Worm (Caenorhabditis elegans) whole organism, L4 larva: ENCODE results near the gene K08D12.4.

Experiments used
- F26F4.8 ChIP-seq: fragments of 200-800 bp; sonication (Bioruptor generic); conservative IDR thresholded peaks from 2 replicates; pipeline ENCODE4 v1.3.6; 2022; ENCODE audit warnings: missing genetic modification characterization, missing compliant biosample characterization
- F44E2.7 ChIP-seq: fragments of 200-800 bp; sonication (Bioruptor generic); IDR thresholded peaks from 2 replicates; pipeline ENCODE4 v2.1.2; 2022; ENCODE audit warnings: missing genetic modification characterization, missing compliant biosample characterization
- Y75B8A.6 ChIP-seq: fragments of 200-800 bp; sonication (Bioruptor generic); IDR thresholded peaks from 2 replicates; pipeline ENCODE4 v1.3.6; 2022; ENCODE audit warnings: missing genetic modification reagents, missing genetic modification characterization, missing compliant biosample characterization
- aha-1 ChIP-seq: fragments of 150-350 bp; peaks from one replicate; lab custom pipeline; 2014; ENCODE audit warnings: missing biosample characterization, missing genetic modification characterization
- arid-1 ChIP-seq: fragments of 200-800 bp; sonication (Bioruptor generic); conservative IDR thresholded peaks from 2 replicates; pipeline ENCODE4 v1.3.6; 2022; ENCODE audit warnings: missing genetic modification reagents, missing genetic modification characterization, missing compliant biosample characterization
- attf-4 ChIP-seq: sonication (generic microtip); optimal IDR thresholded peaks from 3 replicates; lab custom pipeline; 2017; ENCODE audit warnings: missing biosample characterization, missing genetic modification characterization
- ceh-20 ChIP-seq: fragments of 200-800 bp; sonication (Bioruptor generic); IDR thresholded peaks from 2 replicates; pipeline ENCODE4 v1.3.6; 2022; ENCODE audit warnings: missing genetic modification reagents, missing genetic modification characterization, missing compliant biosample characterization
- ceh-28 ChIP-seq: fragments of 150-350 bp; optimal IDR thresholded peaks from 2 replicates; lab custom pipeline; 2014; ENCODE audit warnings: missing biosample characterization, missing genetic modification reagents, missing genetic modification characterization
- ceh-62 ChIP-seq: sonication (generic microtip); optimal IDR thresholded peaks from 2 replicates; lab custom pipeline; 2017; ENCODE audit warnings: missing biosample characterization, missing genetic modification characterization
- ceh-82 ChIP-seq: sonication (generic microtip); optimal IDR thresholded peaks from 2 replicates; lab custom pipeline; 2017; ENCODE audit warnings: missing biosample characterization, missing genetic modification characterization
- daf-12 ChIP-seq: fragments of 150-350 bp; optimal IDR thresholded peaks from 2 replicates; lab custom pipeline; 2014; ENCODE audit warnings: missing biosample characterization, missing genetic modification reagents, missing genetic modification characterization
- daf-19 ChIP-seq: fragments of 200-800 bp; sonication (Bioruptor generic); conservative IDR thresholded peaks from 2 replicates; pipeline ENCODE4 v1.3.6; 2022; ENCODE audit warnings: missing genetic modification characterization, missing compliant biosample characterization
- daf-8 ChIP-seq: fragments of 200-800 bp; sonication (Bioruptor generic); IDR thresholded peaks from 2 replicates; pipeline ENCODE4 v1.3.6; 2022; ENCODE audit warnings: missing genetic modification characterization, missing compliant biosample characterization
- dmd-6 ChIP-seq: fragments of 200-800 bp; sonication (Bioruptor generic); IDR thresholded peaks from 2 replicates; pipeline ENCODE4 v1.3.6; 2022; ENCODE audit warnings: missing genetic modification reagents, missing genetic modification characterization, missing compliant biosample characterization
- dmd-8 ChIP-seq: fragments of 200-800 bp; sonication (Bioruptor generic); IDR thresholded peaks from 2 replicates; pipeline ENCODE4 v1.3.6; 2022; ENCODE audit warnings: missing genetic modification characterization, missing compliant biosample characterization
- egl-43 ChIP-seq: fragments of 200-800 bp; sonication (Bioruptor generic); IDR thresholded peaks from 2 replicates; pipeline ENCODE4 v1.3.6; 2022; ENCODE audit warnings: missing genetic modification reagents, missing genetic modification characterization, missing compliant biosample characterization
- gei-8 ChIP-seq: fragments of 200-800 bp; sonication (Bioruptor generic); optimal IDR thresholded peaks from 2 replicates; lab custom pipeline; 2018; ENCODE audit warnings: mild to moderate bottlenecking, missing genetic modification characterization, missing compliant biosample characterization
- hif-1 ChIP-seq, 2 experiments: sonication (generic microtip); optimal IDR thresholded peaks; 2 replicates each; lab custom pipeline; 2016 to 2017; ENCODE audit warnings: missing compliant biosample characterization in 2 of 2, missing genetic modification characterization in 2 of 2, missing genetic modification reagents in 2 of 2, missing genotype in 2 of 2, mild to moderate bottlenecking in 1 of 2
- hlh-30 ChIP-seq: sonication (generic microtip); optimal IDR thresholded peaks from 2 replicates; lab custom pipeline; 2017; ENCODE audit warnings: antibody characterized with exemption, mild to moderate bottlenecking, missing genetic modification characterization, missing compliant biosample characterization; ENCODE audit not compliant: insufficient read depth
- jun-1 ChIP-seq: fragments of 150-350 bp; optimal IDR thresholded peaks from 2 replicates; lab custom pipeline; 2014; ENCODE audit warnings: missing biosample characterization, missing genetic modification reagents, missing genetic modification characterization
- lin-1 ChIP-seq: fragments of 200-800 bp; sonication (Bioruptor generic); IDR thresholded peaks from 2 replicates; pipeline ENCODE4 v1.3.6; 2022; ENCODE audit warnings: missing genetic modification reagents, missing genetic modification characterization, missing compliant biosample characterization
- lin-15B ChIP-seq: fragments of 150-350 bp; sonication (generic microtip); optimal IDR thresholded peaks from 3 replicates; lab custom pipeline; 2014; ENCODE audit warnings: missing biosample characterization, missing genetic modification characterization
- lin-29 ChIP-seq: fragments of 200-800 bp; sonication (Bioruptor generic); IDR thresholded peaks from 2 replicates; pipeline ENCODE4 v1.3.6; 2022; ENCODE audit warnings: missing genetic modification reagents, missing genetic modification characterization, missing compliant biosample characterization
- lin-38 ChIP-seq: fragments of 200-800 bp; sonication (Bioruptor generic); IDR thresholded peaks from 2 replicates; pipeline ENCODE4 v1.3.6; 2022; ENCODE audit warnings: missing genetic modification reagents, missing genetic modification characterization, missing compliant biosample characterization
- lir-3 ChIP-seq: sonication (generic microtip); optimal IDR thresholded peaks from 2 replicates; lab custom pipeline; 2016; ENCODE audit warnings: mild to moderate bottlenecking, missing genetic modification characterization, missing compliant biosample characterization
- madf-5 ChIP-seq, 2 experiments: fragments of 200-800 bp; sonication (Bioruptor generic); IDR thresholded peaks; 2 replicates each; pipeline ENCODE4 v1.3.6; 2022; ENCODE audit warnings: missing compliant biosample characterization in 2 of 2, missing genetic modification characterization in 2 of 2
- mdl-1 ChIP-seq, 2 experiments: fragments of 150-350 bp in 1 of 2; sonication (generic microtip) in 1 of 2; optimal IDR thresholded peaks; 2 replicates each; lab custom pipeline; 2014 to 2017; ENCODE audit warnings: missing biosample characterization in 2 of 2, missing genetic modification characterization in 2 of 2
- mep-1 ChIP-seq: fragments of 150-350 bp; sonication (generic microtip); optimal IDR thresholded peaks from 3 replicates; lab custom pipeline; 2014; ENCODE audit warnings: missing biosample characterization, missing genetic modification characterization
- nhr-10 ChIP-seq: fragments of 150-350 bp; optimal IDR thresholded peaks from 2 replicates; lab custom pipeline; 2014; ENCODE audit warnings: missing biosample characterization, missing genetic modification characterization
- nhr-102 ChIP-seq: sonication (generic microtip); optimal IDR thresholded peaks from 2 replicates; lab custom pipeline; 2016; ENCODE audit warnings: mild to moderate bottlenecking, missing genetic modification characterization, moderate library complexity, missing compliant biosample characterization
- nhr-237 ChIP-seq: sonication (generic microtip); optimal IDR thresholded peaks from 2 replicates; lab custom pipeline; 2017; ENCODE audit warnings: missing biosample characterization, missing genetic modification characterization
- nhr-28 ChIP-seq: fragments of 150-350 bp; optimal IDR thresholded peaks from 2 replicates; lab custom pipeline; 2014; ENCODE audit warnings: missing biosample characterization, missing genetic modification characterization
- nhr-41 ChIP-seq: fragments of 200-800 bp; sonication (Bioruptor generic); IDR thresholded peaks from 2 replicates; pipeline ENCODE4 v1.3.6; 2022; ENCODE audit warnings: missing genetic modification reagents, missing genetic modification characterization, missing compliant biosample characterization
- nhr-42 ChIP-seq: fragments of 200-800 bp; sonication (Bioruptor generic); IDR thresholded peaks from 2 replicates; pipeline ENCODE4 v1.3.6; 2022; ENCODE audit warnings: missing genetic modification characterization, missing compliant biosample characterization
- nhr-6 ChIP-seq: fragments of 150-350 bp; optimal IDR thresholded peaks from 2 replicates; lab custom pipeline; 2014; ENCODE audit warnings: missing biosample characterization, missing genetic modification characterization
- nhr-77 ChIP-seq: fragments of 150-350 bp; optimal IDR thresholded peaks from 2 replicates; lab custom pipeline; 2014; ENCODE audit warnings: missing biosample characterization, missing genetic modification characterization
- pha-4 ChIP-seq, 2 experiments: fragments of 150-350 bp in 1 of 2; fragments of 200-800 bp in 1 of 2; sonication (Bioruptor generic) in 1 of 2; IDR thresholded peaks in 1 of 2; optimal IDR thresholded peaks in 1 of 2; 2 replicates each; pipeline versions ENCODE4 v1.3.6 to Lab custom; 2014 to 2022; ENCODE audit warnings: missing genetic modification characterization in 2 of 2, missing genetic modification reagents in 2 of 2, missing biosample characterization in 1 of 2, missing compliant biosample characterization in 1 of 2
- rbr-2 ChIP-seq: sonication (generic microtip); optimal IDR thresholded peaks from 2 replicates; lab custom pipeline; 2016; ENCODE audit warnings: missing genotype, missing genetic modification characterization, missing compliant biosample characterization
- sdz-12 ChIP-seq: fragments of 200-800 bp; sonication (Bioruptor generic); optimal IDR thresholded peaks from 2 replicates; lab custom pipeline; 2018; ENCODE audit warnings: mild to moderate bottlenecking, missing genetic modification characterization, missing compliant biosample characterization
- set-16 ChIP-seq: fragments of 200-800 bp; sonication (Bioruptor generic); IDR thresholded peaks from 2 replicates; pipeline ENCODE4 v1.3.6; 2022; ENCODE audit warnings: missing genetic modification reagents, missing genetic modification characterization, missing compliant biosample characterization
- snpc-1.2 ChIP-seq: fragments of 200-800 bp; sonication (Bioruptor generic); IDR thresholded peaks from 2 replicates; pipeline ENCODE4 v1.3.6; 2022; ENCODE audit warnings: missing genetic modification reagents, missing genetic modification characterization, missing compliant biosample characterization
- snpc-4 ChIP-seq: fragments of 150-350 bp; optimal IDR thresholded peaks from 2 replicates; lab custom pipeline; 2014; ENCODE audit warnings: missing biosample characterization, missing genetic modification characterization
- unc-39 ChIP-seq: sonication (generic microtip); optimal IDR thresholded peaks from 2 replicates; lab custom pipeline; 2017; ENCODE audit warnings: missing biosample characterization, missing genetic modification characterization
- vab-7 ChIP-seq: fragments of 200-800 bp; sonication (Bioruptor generic); IDR thresholded peaks from 2 replicates; pipeline ENCODE4 v1.3.6; 2022; ENCODE audit warnings: missing genetic modification reagents, missing genetic modification characterization, missing compliant biosample characterization
- zag-1 ChIP-seq: fragments of 150-350 bp; optimal IDR thresholded peaks from 2 replicates; lab custom pipeline; 2014; ENCODE audit warnings: missing biosample characterization, missing genetic modification characterization

Gene K08D12.4

DNA sequence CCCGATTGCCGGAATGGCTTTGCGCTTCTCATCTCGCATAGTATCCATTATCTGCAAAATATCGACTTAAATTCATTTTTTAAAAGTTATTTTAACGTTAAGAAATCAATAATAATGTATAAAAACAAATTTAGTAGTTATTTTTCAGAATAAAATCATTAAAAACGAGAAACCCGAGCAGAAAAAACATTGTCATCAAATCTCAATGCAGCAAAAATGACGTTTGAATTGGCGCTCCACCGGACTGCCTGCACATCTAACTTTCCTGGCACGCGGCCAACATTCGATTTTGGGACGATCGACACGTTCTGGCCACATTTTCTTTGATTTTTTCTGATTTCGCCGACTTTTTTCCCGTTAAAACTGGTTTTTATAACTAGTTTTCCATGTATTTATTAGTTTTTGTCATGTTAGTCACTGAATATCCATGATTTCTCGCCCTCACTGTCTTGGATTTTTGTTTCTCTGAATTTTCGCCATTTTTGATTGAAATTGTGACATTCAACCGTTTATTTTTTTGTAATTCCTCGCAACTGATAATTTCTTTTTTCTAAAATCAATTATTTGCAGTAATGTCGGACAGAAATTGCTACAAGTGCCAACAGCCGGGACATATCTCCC lies 2.7 kb downstream of the K08D12.4 start, which contains the start of the genes pbs-1 and K08D12.3 (continued):
- TF ChIP-seq egl-43 (GFP tag; lab: Robert Waterston, UW), result no peak
- TF ChIP-seq dmd-6 (GFP tag; lab: Robert Waterston, UW), result peak; percentile 58
- no peak for TF ChIP-seq nhr-10 (tag; lab: Kevin White, UChicago)
- TF ChIP-seq hif-1 (tag; optimal IDR thresholded peaks at IDR 0.05; lab: Kevin White, UChicago), result peak in 1 of 2 experiments; percentile 75
- peak; percentile 81 for TF ChIP-seq mep-1 (tag; lab: Kevin White, UChicago)
- TF ChIP-seq nhr-77 (tag; lab: Kevin White, UChicago), result peak; percentile 14
- no peak for TF ChIP-seq gei-8 (GFP tag; lab: Kevin White, UChicago)
- TF ChIP-seq lin-1 (GFP tag; lab: Robert Waterston, UW), result no peak
- TF ChIP-seq lir-3 (tag; lab: Kevin White, UChicago), result no peak
- TF ChIP-seq arid-1 (GFP tag; lab: Robert Waterston, UW), result 0 out of 2 replicates have a peak, but pooled peaks have one; percentile 17
- peak; percentile 71 for TF ChIP-seq aha-1 (tag; lab: Kevin White, UChicago)
- TF ChIP-seq sdz-12 (GFP tag; lab: Kevin White, UChicago), result no peak
- TF ChIP-seq F44E2.7 (GFP tag; lab: Robert Waterston, UW), result no peak
- TF ChIP-seq lin-29 (GFP tag; lab: Robert Waterston, UW), result no peak
- TF ChIP-seq Y75B8A.6 (GFP tag; lab: Robert Waterston, UW), result no peak
- no peak for TF ChIP-seq nhr-237 (tag; lab: Kevin White, UChicago)
- TF ChIP-seq nhr-6, result peak; percentile 62
- TF ChIP-seq daf-12 (tag; lab: Kevin White, UChicago), result no peak
- TF ChIP-seq nhr-102 (tag; lab: Kevin White, UChicago), result peak; percentile 75
- TF ChIP-seq zag-1 (tag; lab: Kevin White, UChicago), result no peak
- no peak for TF ChIP-seq ceh-82 (tag; lab: Kevin White, UChicago)
- TF ChIP-seq mdl-1 (tag; optimal IDR thresholded peaks at IDR 0.05; lab: Kevin White, UChicago), result peak in 1 of 2 experiments; percentile 49
- TF ChIP-seq ceh-20 (GFP tag; lab: Robert Waterston, UW), result no peak
- TF ChIP-seq nhr-42 (GFP tag; lab: Robert Waterston, UW), result 0 out of 2 replicates have a peak, but pooled peaks have one; percentile 26
- TF ChIP-seq lin-15B (tag; lab: Kevin White, UChicago), result no peak
- no peak for TF ChIP-seq snpc-4 (tag; lab: Kevin White, UChicago)

DNA sequence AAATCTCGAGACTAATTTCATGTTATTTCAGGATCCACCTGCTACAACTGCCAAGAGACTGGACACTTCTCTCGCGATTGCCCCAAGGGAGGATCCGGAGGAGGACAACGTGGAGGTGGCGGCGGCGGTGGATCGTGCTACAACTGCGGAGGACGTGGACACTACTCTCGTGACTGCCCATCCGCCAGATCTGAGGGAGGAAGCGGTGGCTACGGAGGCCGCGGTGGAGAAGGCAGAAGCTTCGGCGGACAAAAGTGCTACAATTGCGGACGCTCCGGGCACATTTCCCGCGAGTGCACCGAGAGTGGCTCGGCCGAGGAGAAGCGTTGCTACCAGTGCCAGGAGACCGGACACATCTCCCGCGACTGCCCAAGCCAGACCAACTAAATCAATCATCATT lies 3.4 kb downstream of the K08D12.4 start:
- TF ChIP-seq madf-5 (GFP tag; IDR thresholded peaks at IDR 0.05; lab: Robert Waterston, UW) (no peak), mdl-1 (tag; optimal IDR thresholded peaks at IDR 0.05; lab: Kevin White, UChicago) (no peak), set-16 (GFP tag; lab: Robert Waterston, UW) (peak; percentile 96)

DNA sequence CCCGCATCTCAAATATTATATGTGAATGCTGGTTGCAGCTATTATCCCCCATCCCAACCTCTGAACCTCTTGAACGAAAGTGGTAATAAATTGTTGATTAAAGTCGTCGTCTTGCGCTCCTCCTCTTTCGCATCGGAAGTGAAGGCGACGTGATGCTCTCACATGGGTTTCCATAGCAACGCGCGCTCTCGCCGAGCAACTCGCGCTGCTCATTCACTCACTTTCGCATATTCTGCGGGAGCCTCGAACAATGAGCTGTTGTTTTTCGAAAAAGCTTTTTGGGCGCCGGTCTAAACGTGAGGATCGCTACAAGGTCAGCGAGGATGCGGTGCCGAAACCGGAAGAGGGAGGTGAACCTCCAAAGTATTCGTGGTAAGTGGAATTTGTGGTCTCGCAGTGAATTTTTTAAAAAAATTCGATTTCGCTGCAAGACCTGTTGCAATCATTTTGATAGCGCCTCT lies 4.0 kb downstream of the K08D12.4 start, which contains the start of gene rpi-2:
rpi-2 (plus strand) TSS at position 234 of the 461 bp plus-strand sequence.
- no peak for TF ChIP-seq attf-4 (tag; lab: Kevin White, UChicago)
- no peak for TF ChIP-seq unc-39 (tag; lab: Kevin White, UChicago)
- TF ChIP-seq mdl-1 (tag; optimal IDR thresholded peaks at IDR 0.05; lab: Kevin White, UChicago), result no peak
- TF ChIP-seq nhr-41 (GFP tag; lab: Robert Waterston, UW), result 0 out of 2 replicates have a peak, but pooled peaks have one; percentile 16
- no peak for TF ChIP-seq nhr-6
- peak; percentile 74; the same call in 1 of the 2 replicates for TF ChIP-seq dmd-8 (GFP tag; lab: Robert Waterston, UW)
- TF ChIP-seq daf-8 (GFP tag; lab: Robert Waterston, UW), result no peak
- peak; percentile 88 for TF ChIP-seq lin-38 (GFP tag; lab: Robert Waterston, UW)
- TF ChIP-seq ceh-62, result no peak
- TF ChIP-seq pha-4 (GFP tag; IDR thresholded peaks at IDR 0.05; lab: Robert Waterston, UW), result peak; percentile 89
- TF ChIP-seq pha-4 (tag; optimal IDR thresholded peaks at IDR 0.05; lab: Kevin White, UChicago), result no peak
- 0 out of 2 replicates have a peak, but pooled peaks have one; percentile 26 for TF ChIP-seq F26F4.8 (GFP tag; lab: Robert Waterston, UW)
- TF ChIP-seq arid-1 (GFP tag; lab: Robert Waterston, UW), result peak; percentile 94
- no peak for TF ChIP-seq F44E2.7 (GFP tag; lab: Robert Waterston, UW)
- 0 out of 2 replicates have a peak, but pooled peaks have one; percentile 23 for TF ChIP-seq vab-7 (GFP tag; lab: Robert Waterston, UW)
- TF ChIP-seq daf-19, result no peak
- no peak for TF ChIP-seq hlh-30 (tag; lab: Kevin White, UChicago)
- TF ChIP-seq jun-1, result no peak
- peak; percentile 47 for TF ChIP-seq rbr-2 (tag; lab: Kevin White, UChicago)
- TF ChIP-seq lir-3 (tag; lab: Kevin White, UChicago), result no peak
- no peak for TF ChIP-seq ceh-28 (tag; lab: Kevin White, UChicago)
- TF ChIP-seq aha-1 (tag; lab: Kevin White, UChicago), result no peak
- peak; percentile 86 for TF ChIP-seq snpc-1.2
- no peak for TF ChIP-seq nhr-28
- no peak for TF ChIP-seq zag-1 (tag; lab: Kevin White, UChicago)
- no peak for TF ChIP-seq daf-12 (tag; lab: Kevin White, UChicago)
